Worm (Caenorhabditis elegans) whole organism, L3 larva: ENCODE results near the gene frpr-15.
A peak's percentile ranks its signal among the peaks of the same experiment; 100 is the strongest.

ENCODE experiments used
- R02D3.7 ChIP-seq: fragments of 150-350 bp; optimal IDR thresholded peaks from 2 replicates; lab custom pipeline; 2014; ENCODE audit warnings: missing biosample characterization, missing genetic modification characterization
- ZK546.5 ChIP-seq: sonication (generic microtip); optimal IDR thresholded peaks from 2 replicates; lab custom pipeline; 2017; ENCODE audit warnings: missing biosample characterization, missing genetic modification characterization
- aly-2 ChIP-seq: fragments of 150-350 bp; optimal IDR thresholded peaks from 2 replicates; lab custom pipeline; 2014; ENCODE audit warnings: missing biosample characterization, missing genetic modification characterization
- ama-1 ChIP-seq: fragments of 150-350 bp; optimal IDR thresholded peaks from 2 replicates; lab custom pipeline; 2018
- ceh-16 ChIP-seq: sonication (generic microtip); optimal IDR thresholded peaks from 2 replicates; lab custom pipeline; 2017; ENCODE audit warnings: missing biosample characterization, missing genetic modification characterization
- ceh-82 ChIP-seq: fragments of 150-350 bp; optimal IDR thresholded peaks from 2 replicates; lab custom pipeline; 2014; ENCODE audit warnings: missing biosample characterization, missing genetic modification characterization
- daf-12 ChIP-seq: fragments of 150-350 bp; optimal IDR thresholded peaks from 2 replicates; lab custom pipeline; 2014; ENCODE audit warnings: missing biosample characterization, missing genetic modification reagents, missing genetic modification characterization
- egl-5 ChIP-seq: fragments of 150-350 bp; optimal IDR thresholded peaks from 2 replicates; lab custom pipeline; 2017; ENCODE audit warnings: missing biosample characterization, missing genetic modification reagents, missing genetic modification characterization, inconsistent platforms
- elt-1 ChIP-seq: fragments of 150-350 bp; optimal IDR thresholded peaks from 2 replicates; lab custom pipeline; 2014; ENCODE audit warnings: missing biosample characterization, missing genetic modification characterization
- elt-2 ChIP-seq: sonication (generic microtip); optimal IDR thresholded peaks from 2 replicates; lab custom pipeline; 2016; ENCODE audit warnings: missing genetic modification reagents, mild to moderate bottlenecking, missing genetic modification characterization, missing compliant biosample characterization
- eor-1 ChIP-seq, 2 experiments: fragments of 150-350 bp; optimal IDR thresholded peaks; 2 replicates each; lab custom pipeline; 2014 to 2018; ENCODE audit warnings: missing biosample characterization in 2 of 2, missing genetic modification characterization in 2 of 2
- fkh-10 ChIP-seq: sonication (generic microtip); optimal IDR thresholded peaks from 2 replicates; lab custom pipeline; 2017; ENCODE audit warnings: missing biosample characterization, missing genetic modification reagents, missing genetic modification characterization
- fkh-2 ChIP-seq: fragments of 150-350 bp; optimal IDR thresholded peaks from 2 replicates; lab custom pipeline; 2014; ENCODE audit warnings: missing biosample characterization, missing genetic modification reagents, missing genetic modification characterization
- fos-1 ChIP-seq: fragments of 150-350 bp; optimal IDR thresholded peaks from 2 replicates; lab custom pipeline; 2014; ENCODE audit warnings: missing biosample characterization, missing genetic modification characterization
- hmg-11 ChIP-seq: sonication (generic microtip); optimal IDR thresholded peaks from 2 replicates; lab custom pipeline; 2016; ENCODE audit warnings: missing genetic modification characterization, missing compliant biosample characterization
- jun-1 ChIP-seq: fragments of 150-350 bp; optimal IDR thresholded peaks from 2 replicates; lab custom pipeline; 2014; ENCODE audit warnings: missing biosample characterization, missing genetic modification reagents, missing genetic modification characterization
- lin-15B ChIP-seq: fragments of 150-350 bp; optimal IDR thresholded peaks from 2 replicates; lab custom pipeline; 2014; ENCODE audit warnings: missing biosample characterization, missing genetic modification characterization
- lin-39 ChIP-seq: fragments of 150-350 bp; optimal IDR thresholded peaks from 2 replicates; lab custom pipeline; 2018; ENCODE audit warnings: missing biosample characterization, missing genetic modification reagents, missing genetic modification characterization
- lsy-12 ChIP-seq: sonication (generic microtip); optimal IDR thresholded peaks from 2 replicates; lab custom pipeline; 2016; ENCODE audit warnings: mild to moderate bottlenecking, missing genetic modification characterization, missing compliant biosample characterization
- mdl-1 ChIP-seq: fragments of 150-350 bp; optimal IDR thresholded peaks from 2 replicates; lab custom pipeline; 2014; ENCODE audit warnings: missing biosample characterization, missing genetic modification characterization
- nfya-1 ChIP-seq: sonication (generic microtip); optimal IDR thresholded peaks from 2 replicates; lab custom pipeline; 2017; ENCODE audit warnings: missing genetic modification characterization, mild to moderate bottlenecking, missing compliant biosample characterization, antibody characterized with exemption, moderate library complexity; ENCODE audit not compliant: insufficient read depth
- nhr-23 ChIP-seq: fragments of 150-350 bp; optimal IDR thresholded peaks from 2 replicates; lab custom pipeline; 2014; ENCODE audit warnings: missing biosample characterization, missing genetic modification reagents, missing genetic modification characterization
- nhr-237 ChIP-seq: fragments of 150-350 bp; optimal IDR thresholded peaks from 2 replicates; lab custom pipeline; 2014; ENCODE audit warnings: missing biosample characterization, missing genetic modification characterization
- nhr-25 ChIP-seq: sonication (generic microtip); optimal IDR thresholded peaks from 2 replicates; lab custom pipeline; 2017; ENCODE audit warnings: missing biosample characterization, missing genetic modification characterization
- nhr-28 ChIP-seq: fragments of 150-350 bp; optimal IDR thresholded peaks from 2 replicates; lab custom pipeline; 2014; ENCODE audit warnings: missing biosample characterization, missing genetic modification characterization
- nhr-43 ChIP-seq: sonication (generic microtip); optimal IDR thresholded peaks from 2 replicates; lab custom pipeline; 2016; ENCODE audit warnings: mild to moderate bottlenecking, missing genetic modification characterization, missing compliant biosample characterization; ENCODE audit not compliant: poor library complexity, severe bottlenecking
- nhr-67 ChIP-seq: fragments of 150-350 bp; optimal IDR thresholded peaks from 2 replicates; lab custom pipeline; 2014; ENCODE audit warnings: missing biosample characterization, missing genetic modification characterization
- nhr-76 ChIP-seq: fragments of 150-350 bp; sonication (generic microtip); optimal IDR thresholded peaks from 5 replicates; lab custom pipeline; 2014; ENCODE audit warnings: missing biosample characterization, missing genetic modification characterization
- pha-4 ChIP-seq: fragments of 150-350 bp; optimal IDR thresholded peaks from 2 replicates; lab custom pipeline; 2014; ENCODE audit warnings: missing biosample characterization, missing genetic modification reagents, missing genetic modification characterization
- pqm-1 ChIP-seq: fragments of 150-350 bp; optimal IDR thresholded peaks from 2 replicates; lab custom pipeline; 2017; ENCODE audit warnings: missing biosample characterization, missing genetic modification characterization, inconsistent platforms
- snpc-4 ChIP-seq: fragments of 150-350 bp; optimal IDR thresholded peaks from 2 replicates; lab custom pipeline; 2014; ENCODE audit warnings: missing biosample characterization, missing genetic modification characterization
- tbx-2 ChIP-seq: sonication (generic microtip); optimal IDR thresholded peaks from 2 replicates; lab custom pipeline; 2016; ENCODE audit warnings: mild to moderate bottlenecking, missing genetic modification characterization, missing compliant biosample characterization
- unc-39 ChIP-seq: sonication (generic microtip); optimal IDR thresholded peaks from 4 replicates; lab custom pipeline; 2017; ENCODE audit warnings: missing biosample characterization, missing genetic modification characterization
- zag-1 ChIP-seq: fragments of 150-350 bp; optimal IDR thresholded peaks from 2 replicates; lab custom pipeline; 2014; ENCODE audit warnings: missing biosample characterization, missing genetic modification characterization

The frpr-15 gene

ce11 chrV:12649636-12650035 lies 30.3 kb upstream of the frpr-15 start, which contains the start of gene lin-25:
Gene lin-25, plus strand, starts transcription at chrV:12649925.
- no peak for TF ChIP-seq ceh-82 (tag; lab: Kevin White, UChicago)
- TF ChIP-seq nhr-28 (tag; lab: Kevin White, UChicago) = no peak
- peak; percentile 51 for TF ChIP-seq lin-15B (tag; lab: Kevin White, UChicago)
- peak; percentile 58 for TF ChIP-seq hmg-11
- peak; percentile 63 for TF ChIP-seq pha-4 (tag; lab: Kevin White, UChicago)
- peak; percentile 24 for TF ChIP-seq nhr-25 (tag; lab: Kevin White, UChicago)
- TF ChIP-seq snpc-4 (tag; lab: Kevin White, UChicago) = peak; percentile 27
- peak; percentile 42 for TF ChIP-seq nfya-1

- TF ChIP-seq ZK546.5 (no peak), elt-1 (tag; lab: Kevin White, UChicago) (no peak), snpc-4 (tag; lab: Kevin White, UChicago) (no peak), egl-5 (tag; lab: Kevin White, UChicago) (no peak), aly-2 (tag; lab: Kevin White, UChicago) (no peak), fkh-10 (no peak), R02D3.7 (tag; lab: Kevin White, UChicago) (no peak), ceh-16 (tag; lab: Kevin White, UChicago) (no peak), lsy-12 (tag; lab: Kevin White, UChicago) (no peak), lin-39 (tag; lab: Kevin White, UChicago) (no peak), unc-39 (tag; lab: Kevin White, UChicago) (no peak), lin-15B (tag; lab: Kevin White, UChicago) (no peak)
Measured at ce11 chrV:12658142-12658541, 21.8 kb upstream of the frpr-15 start, which contains the start of gene W05B10.6. Gene W05B10.6, minus strand, starts transcription at chrV:12658242.

- TF ChIP-seq fos-1 (tag; lab: Kevin White, UChicago) (no peak), pqm-1 (tag; lab: Kevin White, UChicago) (no peak), pha-4 (tag; lab: Kevin White, UChicago) (peak; percentile 46), nhr-76 (tag; lab: Kevin White, UChicago) (no peak), elt-2 (tag; lab: Kevin White, UChicago) (peak; percentile 23), daf-12 (tag; lab: Kevin White, UChicago) (no peak), mdl-1 (tag; lab: Kevin White, UChicago) (no peak), tbx-2 (tag; lab: Kevin White, UChicago) (peak; percentile 27), lsy-12 (tag; lab: Kevin White, UChicago) (peak; percentile 4), ama-1 (lab: Kevin White, UChicago) (no peak), ZK546.5 (no peak), nhr-25 (tag; lab: Kevin White, UChicago) (peak; percentile 55), aly-2 (tag; lab: Kevin White, UChicago) (no peak), fkh-2 (no peak), hmg-11 (peak; percentile 62), jun-1 (tag; lab: Kevin White, UChicago) (no peak), zag-1 (tag; lab: Kevin White, UChicago) (no peak), snpc-4 (tag; lab: Kevin White, UChicago) (peak; percentile 68), nhr-23 (peak; percentile 84), lin-15B (tag; lab: Kevin White, UChicago) (peak; percentile 49), nhr-43 (tag; lab: Kevin White, UChicago) (peak; percentile 27), nhr-67 (tag; lab: Kevin White, UChicago) (no peak), nfya-1 (peak; percentile 55), R02D3.7 (tag; lab: Kevin White, UChicago) (peak; percentile 34)
Measured at ce11 chrV:12659426-12659825, 20.5 kb upstream of the frpr-15 start, which contains the start of gene ccch-3. Gene ccch-3, minus strand, starts transcription at chrV:12659687.

ce11 chrV:12660280-12660818 lies 19.6 kb upstream of the frpr-15 start, which contains the start of gene his-74:
Gene his-74, minus strand, starts transcription at chrV:12660330.
- TF ChIP-seq fkh-2 = no peak
- TF ChIP-seq ceh-82 (tag; lab: Kevin White, UChicago) = no peak
- no peak for TF ChIP-seq nfya-1
- no peak for TF ChIP-seq eor-1 (tag; optimal IDR thresholded peaks at IDR 0.05; lab: Kevin White, UChicago)
- no peak for TF ChIP-seq zag-1 (tag; lab: Kevin White, UChicago)
- no peak for TF ChIP-seq lin-39 (tag; lab: Kevin White, UChicago)
- TF ChIP-seq nhr-237 = no peak
- TF ChIP-seq nhr-76 (tag; lab: Kevin White, UChicago) = no peak
- TF ChIP-seq tbx-2 (tag; lab: Kevin White, UChicago) = no peak
- no peak for TF ChIP-seq jun-1 (tag; lab: Kevin White, UChicago)
- TF ChIP-seq ZK546.5 = no peak
- no peak for TF ChIP-seq R02D3.7 (tag; lab: Kevin White, UChicago)
